Worm (Caenorhabditis elegans) whole organism, L1 larva: Measurements from ENCODE around the gene T25B2.2.
A peak's percentile ranks its signal among the peaks of the same experiment; 100 is the strongest.

ENCODE experiments used
- C16A3.4 ChIP-seq: fragments of 150-350 bp; optimal IDR thresholded peaks from 2 replicates; lab custom pipeline; 2014; ENCODE audit warnings: missing biosample characterization, missing genetic modification characterization
- F16B12.6 ChIP-seq: fragments of 150-350 bp; optimal IDR thresholded peaks from 2 replicates; lab custom pipeline; 2014; ENCODE audit warnings: missing biosample characterization, missing genetic modification characterization
- alr-1 ChIP-seq: fragments of 200-800 bp; sonication (Bioruptor generic); optimal IDR thresholded peaks from 2 replicates; lab custom pipeline; 2018; ENCODE audit warnings: borderline replicate concordance, mild to moderate bottlenecking, missing genetic modification characterization, missing compliant biosample characterization
- ama-1 ChIP-seq: fragments of 150-350 bp; optimal IDR thresholded peaks from 2 replicates; lab custom pipeline; 2014
- blmp-1 ChIP-seq: fragments of 150-350 bp; optimal IDR thresholded peaks from 2 replicates; lab custom pipeline; 2014; ENCODE audit warnings: missing biosample characterization, missing genetic modification characterization
- ceh-88 ChIP-seq: fragments of 200-800 bp; sonication (Bioruptor generic); IDR thresholded peaks from 2 replicates; pipeline ENCODE4 v1.3.6; 2022; ENCODE audit warnings: missing genetic modification characterization, missing compliant biosample characterization
- ces-1 ChIP-seq: fragments of 150-350 bp; optimal IDR thresholded peaks from 2 replicates; lab custom pipeline; 2014; ENCODE audit warnings: missing biosample characterization, missing genetic modification reagents, missing genetic modification characterization
- dpl-1 ChIP-seq, 3 experiments: fragments of 150-350 bp in 2 of 3; sonication (generic microtip) in 1 of 3; optimal IDR thresholded peaks; 2 replicates each; lab custom pipeline; 2014 to 2017; ENCODE audit warnings: missing biosample characterization in 3 of 3, missing genetic modification characterization in 3 of 3, missing genetic modification reagents in 3 of 3
- efl-1 ChIP-seq, 4 experiments: fragments of 150-350 bp; optimal IDR thresholded peaks in 3 of 4; peaks in 1 of 4; 1 replicate in 1 of 4; 2 replicates in 3 of 4; lab custom pipeline; 2014; ENCODE audit warnings: missing biosample characterization in 2 of 4, missing genetic modification characterization in 2 of 4, missing genetic modification reagents in 2 of 4
- efl-3 ChIP-seq: fragments of 200-800 bp; sonication (Bioruptor generic); optimal IDR thresholded peaks from 2 replicates; lab custom pipeline; 2018; ENCODE audit warnings: mild to moderate bottlenecking, missing genetic modification characterization, missing compliant biosample characterization
- egl-13 ChIP-seq: sonication (generic microtip); optimal IDR thresholded peaks from 2 replicates; lab custom pipeline; 2016; ENCODE audit warnings: missing genotype, missing genetic modification reagents, missing genetic modification characterization, missing compliant biosample characterization
- egl-27 ChIP-seq, 2 experiments: fragments of 150-350 bp in 1 of 2; sonication (generic microtip); optimal IDR thresholded peaks; 3 replicates each; lab custom pipeline; 2017 to 2018; ENCODE audit warnings: missing biosample characterization in 2 of 2, missing genetic modification characterization in 2 of 2, missing genetic modification reagents in 2 of 2
- elt-2 ChIP-seq: sonication (generic microtip); optimal IDR thresholded peaks from 2 replicates; lab custom pipeline; 2016; ENCODE audit warnings: missing genetic modification characterization, mild to moderate bottlenecking, inconsistent platforms, missing compliant biosample characterization, missing genetic modification reagents
- fkh-10 ChIP-seq: sonication (generic microtip); optimal IDR thresholded peaks from 2 replicates; lab custom pipeline; 2017; ENCODE audit warnings: missing biosample characterization, missing genetic modification reagents, missing genetic modification characterization
- fkh-4 ChIP-seq: sonication (generic microtip); optimal IDR thresholded peaks from 2 replicates; lab custom pipeline; 2016; ENCODE audit warnings: missing compliant biosample characterization, missing genetic modification characterization, borderline replicate concordance
- fkh-8 ChIP-seq: sonication (generic microtip); optimal IDR thresholded peaks from 2 replicates; lab custom pipeline; 2016; ENCODE audit warnings: mild to moderate bottlenecking, missing genetic modification characterization, missing compliant biosample characterization
- grh-1 ChIP-seq: fragments of 200-800 bp; sonication (Bioruptor generic); IDR thresholded peaks from 2 replicates; pipeline ENCODE4 v1.3.6; 2022; ENCODE audit warnings: missing genetic modification reagents, missing genetic modification characterization, missing compliant biosample characterization
- hlh-4 ChIP-seq: sonication (generic microtip); optimal IDR thresholded peaks from 2 replicates; lab custom pipeline; 2016; ENCODE audit warnings: mild to moderate bottlenecking, missing genetic modification characterization, missing compliant biosample characterization
- hpl-2 ChIP-seq: fragments of 150-350 bp; optimal IDR thresholded peaks from 2 replicates; lab custom pipeline; 2014; ENCODE audit warnings: missing biosample characterization, missing genetic modification reagents, missing genetic modification characterization
- jun-1 ChIP-seq: fragments of 150-350 bp; optimal IDR thresholded peaks from 2 replicates; lab custom pipeline; 2014; ENCODE audit warnings: missing biosample characterization, missing genetic modification reagents, missing genetic modification characterization
- lin-13 ChIP-seq: fragments of 150-350 bp; optimal IDR thresholded peaks from 2 replicates; lab custom pipeline; 2014; ENCODE audit warnings: missing biosample characterization, missing genetic modification reagents, missing genetic modification characterization
- lin-35 ChIP-seq, 2 experiments: fragments of 150-350 bp; optimal IDR thresholded peaks; 2 replicates each; lab custom pipeline; 2014; ENCODE audit warnings: missing biosample characterization in 2 of 2, missing genetic modification characterization in 2 of 2, missing genetic modification reagents in 2 of 2
- lir-3 ChIP-seq: sonication (generic microtip); optimal IDR thresholded peaks from 2 replicates; lab custom pipeline; 2016; ENCODE audit warnings: mild to moderate bottlenecking, missing genetic modification characterization, moderate library complexity, missing compliant biosample characterization; ENCODE audit not compliant: poor library complexity
- lsy-2 ChIP-seq, 2 experiments: fragments of 150-350 bp; optimal IDR thresholded peaks; 2 replicates each; lab custom pipeline; 2014; ENCODE audit warnings: missing biosample characterization in 2 of 2, missing genetic modification characterization in 2 of 2
- mab-9 ChIP-seq: fragments of 200-800 bp; sonication (Bioruptor generic); IDR thresholded peaks from 2 replicates; pipeline ENCODE4 v1.3.6; 2022; ENCODE audit warnings: missing genetic modification reagents, missing genetic modification characterization, missing compliant biosample characterization
- mdl-1 ChIP-seq, 2 experiments: fragments of 150-350 bp; optimal IDR thresholded peaks; 2 replicates each; lab custom pipeline; 2014 to 2017; ENCODE audit warnings: missing biosample characterization in 2 of 2, missing genetic modification characterization in 2 of 2, inconsistent platforms in 1 of 2
- mef-2 ChIP-seq: fragments of 150-350 bp; optimal IDR thresholded peaks from 2 replicates; lab custom pipeline; 2014; ENCODE audit warnings: missing biosample characterization, missing genetic modification characterization
- nhr-11 ChIP-seq: fragments of 150-350 bp; optimal IDR thresholded peaks from 2 replicates; lab custom pipeline; 2014; ENCODE audit warnings: missing biosample characterization, missing genetic modification characterization
- nhr-19 ChIP-seq: fragments of 200-800 bp; sonication (Bioruptor generic); conservative IDR thresholded peaks from 2 replicates; pipeline ENCODE4 v1.3.6; 2022; ENCODE audit warnings: missing genetic modification characterization, missing compliant biosample characterization
- nhr-20 ChIP-seq: sonication (generic microtip); optimal IDR thresholded peaks from 2 replicates; lab custom pipeline; 2016; ENCODE audit warnings: mild to moderate bottlenecking, missing genetic modification characterization, missing compliant biosample characterization
- nhr-237 ChIP-seq: fragments of 150-350 bp; optimal IDR thresholded peaks from 2 replicates; lab custom pipeline; 2014; ENCODE audit warnings: missing biosample characterization, missing genetic modification characterization
- nhr-28 ChIP-seq: fragments of 150-350 bp; optimal IDR thresholded peaks from 2 replicates; lab custom pipeline; 2014; ENCODE audit warnings: missing biosample characterization, missing genetic modification characterization
- nhr-71 ChIP-seq: sonication (generic microtip); optimal IDR thresholded peaks from 2 replicates; lab custom pipeline; 2016; ENCODE audit warnings: mild to moderate bottlenecking, missing genetic modification characterization, moderate library complexity, missing compliant biosample characterization
- nhr-76 ChIP-seq: sonication (generic microtip); optimal IDR thresholded peaks from 2 replicates; lab custom pipeline; 2017; ENCODE audit warnings: missing biosample characterization, missing genetic modification characterization
- nhr-77 ChIP-seq: fragments of 150-350 bp; optimal IDR thresholded peaks from 2 replicates; lab custom pipeline; 2014; ENCODE audit warnings: missing biosample characterization, missing genetic modification characterization
- nhr-84 ChIP-seq: sonication (generic microtip); optimal IDR thresholded peaks from 2 replicates; lab custom pipeline; 2017; ENCODE audit warnings: missing biosample characterization, missing genetic modification characterization
- nhr-85 ChIP-seq: sonication (generic microtip); peaks from one replicate; lab custom pipeline; 2016; ENCODE audit warnings: missing genetic modification characterization, inconsistent platforms, missing compliant biosample characterization
- pag-3 ChIP-seq: sonication (generic microtip); optimal IDR thresholded peaks from 2 replicates; lab custom pipeline; 2017; ENCODE audit warnings: missing genetic modification characterization, mild to moderate bottlenecking, missing compliant biosample characterization, antibody characterized with exemption, borderline replicate concordance; ENCODE audit not compliant: insufficient read depth
- pqm-1 ChIP-seq: sonication (generic microtip); optimal IDR thresholded peaks from 3 replicates; lab custom pipeline; 2017; ENCODE audit warnings: missing biosample characterization, missing genetic modification characterization
- rnt-1 ChIP-seq: sonication (generic microtip); optimal IDR thresholded peaks from 2 replicates; lab custom pipeline; 2016; ENCODE audit warnings: mild to moderate bottlenecking, missing genetic modification characterization, moderate library complexity, missing compliant biosample characterization
- skn-1 ChIP-seq: fragments of 150-350 bp; optimal IDR thresholded peaks from 2 replicates; lab custom pipeline; 2014; ENCODE audit warnings: missing biosample characterization, missing genetic modification characterization
- snpc-4 ChIP-seq: fragments of 150-350 bp; optimal IDR thresholded peaks from 2 replicates; lab custom pipeline; 2014; ENCODE audit warnings: missing biosample characterization, missing genetic modification characterization
- sox-4 ChIP-seq: sonication (generic microtip); optimal IDR thresholded peaks from 2 replicates; lab custom pipeline; 2016; ENCODE audit warnings: missing genetic modification characterization, missing compliant biosample characterization
- sup-37 ChIP-seq: fragments of 200-800 bp; sonication (Bioruptor generic); optimal IDR thresholded peaks from 2 replicates; lab custom pipeline; 2018; ENCODE audit warnings: mild to moderate bottlenecking, missing genetic modification characterization, missing compliant biosample characterization
- swsn-7 ChIP-seq: sonication (generic microtip); optimal IDR thresholded peaks from 2 replicates; lab custom pipeline; 2016; ENCODE audit warnings: missing genetic modification characterization, missing compliant biosample characterization
- tbx-2 ChIP-seq: sonication (generic microtip); optimal IDR thresholded peaks from 2 replicates; lab custom pipeline; 2016; ENCODE audit warnings: missing genetic modification characterization, missing compliant biosample characterization
- tlp-1 ChIP-seq: fragments of 150-350 bp; optimal IDR thresholded peaks from 2 replicates; lab custom pipeline; 2014; ENCODE audit warnings: missing biosample characterization, missing genetic modification characterization
- unc-130 ChIP-seq: fragments of 150-350 bp; optimal IDR thresholded peaks from 2 replicates; lab custom pipeline; 2017; ENCODE audit warnings: missing biosample characterization, missing genetic modification characterization, inconsistent platforms
- unc-62 ChIP-seq: fragments of 150-350 bp; optimal IDR thresholded peaks from 2 replicates; lab custom pipeline; 2014; ENCODE audit warnings: missing biosample characterization, missing genetic modification reagents, missing genetic modification characterization
- vab-15 ChIP-seq: sonication (generic microtip); optimal IDR thresholded peaks from 2 replicates; lab custom pipeline; 2017; ENCODE audit warnings: missing genotype, mild to moderate bottlenecking, missing genetic modification characterization, missing compliant biosample characterization
- zag-1 ChIP-seq: fragments of 150-350 bp; optimal IDR thresholded peaks from 2 replicates; lab custom pipeline; 2014; ENCODE audit warnings: missing biosample characterization, missing genetic modification characterization
- zip-4 ChIP-seq: fragments of 200-800 bp; sonication (Bioruptor generic); optimal IDR thresholded peaks from 2 replicates; lab custom pipeline; 2018; ENCODE audit warnings: mild to moderate bottlenecking, missing genetic modification characterization, moderate library complexity, missing compliant biosample characterization
- ztf-11 ChIP-seq, 2 experiments: sonication (generic microtip); optimal IDR thresholded peaks; 2 replicates each; lab custom pipeline; 2016 to 2017; ENCODE audit warnings: missing genetic modification characterization in 2 of 2, missing biosample characterization in 1 of 2, missing compliant biosample characterization in 1 of 2

Gene T25B2.2

ce11 chrX:6219892-6220291 is 50.4 kb downstream of the T25B2.2 start (continued):
- TF ChIP-seq rnt-1 (tag; lab: Kevin White, UChicago) (peak; percentile 77), alr-1 (tag; lab: Kevin White, UChicago) (no peak), nhr-76 (no peak), nhr-84 (tag; lab: Kevin White, UChicago) (no peak), jun-1 (tag; lab: Kevin White, UChicago) (peak; percentile 23), ces-1 (no peak), F16B12.6 (tag; lab: Kevin White, UChicago) (no peak), efl-3 (GFP tag; lab: Kevin White, UChicago) (no peak), pag-3 (no peak), sup-37 (GFP tag; lab: Kevin White, UChicago) (no peak), dpl-1 (GFP tag; optimal IDR thresholded peaks at IDR 0.05; lab: Kevin White, UChicago) (no peak), tlp-1 (no peak), nhr-237 (tag; lab: Kevin White, UChicago) (no peak), lsy-2 (tag; optimal IDR thresholded peaks at IDR 0.05; lab: Kevin White, UChicago) (peak in 1 of 2 experiments; percentile 48), ceh-88 (GFP tag; lab: Robert Waterston, UW) (peak; percentile 42; the same call in 1 of the 2 replicates), fkh-10 (no peak), unc-130 (tag; lab: Kevin White, UChicago) (no peak), sox-4 (tag; lab: Kevin White, UChicago) (no peak), ztf-11 (tag; optimal IDR thresholded peaks at IDR 0.05; lab: Kevin White, UChicago) (no peak), nhr-20 (tag; lab: Kevin White, UChicago) (peak; percentile 65), hlh-4 (no peak), elt-2 (no peak), mef-2 (tag; lab: Kevin White, UChicago) (no peak), nhr-19 (GFP tag; lab: Robert Waterston, UW) (peak; percentile 72), fkh-8 (tag; lab: Kevin White, UChicago) (peak; percentile 46), grh-1 (GFP tag; lab: Robert Waterston, UW) (no peak), efl-1 (optimal IDR thresholded peaks at IDR 0.05; lab: Kevin White, UChicago) (peak in 1 of 2 experiments; percentile 14), efl-1 (GFP tag; optimal IDR thresholded peaks at IDR 0.05 in 1 of 2; lab: Kevin White, UChicago) (peak in 1 of 2 experiments; percentile 91), lin-13 (GFP tag; lab: Kevin White, UChicago) (no peak), lir-3 (tag; lab: Kevin White, UChicago) (peak; percentile 23), ama-1 (no peak), egl-13 (no peak), pqm-1 (tag; lab: Kevin White, UChicago) (no peak), nhr-85 (tag; lab: Kevin White, UChicago) (peak; percentile 74), vab-15 (tag; lab: Kevin White, UChicago) (no peak), egl-27 (tag; optimal IDR thresholded peaks at IDR 0.05; lab: Kevin White, UChicago) (no peak), C16A3.4 (tag; lab: Kevin White, UChicago) (peak; percentile 69), swsn-7 (peak; percentile 50), lin-35 (GFP tag; optimal IDR thresholded peaks at IDR 0.05; lab: Kevin White, UChicago) (peak; percentile 9 to 68), zag-1 (tag; lab: Kevin White, UChicago) (no peak), mdl-1 (tag; optimal IDR thresholded peaks at IDR 0.05; lab: Kevin White, UChicago) (peak in 1 of 2 experiments; percentile 52), hpl-2 (GFP tag; lab: Kevin White, UChicago) (no peak), nhr-11 (tag; lab: Kevin White, UChicago) (no peak), snpc-4 (no peak), nhr-28 (no peak), nhr-71 (tag; lab: Kevin White, UChicago) (peak; percentile 72), unc-62 (GFP tag; lab: Kevin White, UChicago) (no peak), skn-1 (tag; lab: Kevin White, UChicago) (peak; percentile 23), nhr-77 (tag; lab: Kevin White, UChicago) (peak; percentile 14), mab-9 (GFP tag; lab: Robert Waterston, UW) (no peak), zip-4 (GFP tag; lab: Kevin White, UChicago) (no peak), tbx-2 (tag; lab: Kevin White, UChicago) (peak; percentile 55), fkh-4 (tag; lab: Kevin White, UChicago) (no peak), blmp-1 (tag; lab: Kevin White, UChicago) (no peak)
